Worm (Caenorhabditis elegans) whole organism, L3 larva: ENCODE measurements around the gene aakg-3.

ENCODE experiments used
- ama-1 ChIP-seq: fragments of 150-350 bp; optimal IDR thresholded peaks from 2 replicates; lab custom pipeline; 2018
- ceh-28 ChIP-seq: fragments of 150-350 bp; optimal IDR thresholded peaks from 2 replicates; lab custom pipeline; 2014; ENCODE audit warnings: missing biosample characterization, missing genetic modification reagents, missing genetic modification characterization
- fos-1 ChIP-seq: fragments of 150-350 bp; optimal IDR thresholded peaks from 2 replicates; lab custom pipeline; 2014; ENCODE audit warnings: missing biosample characterization, missing genetic modification characterization
- nhr-23 ChIP-seq: fragments of 150-350 bp; optimal IDR thresholded peaks from 2 replicates; lab custom pipeline; 2014; ENCODE audit warnings: missing biosample characterization, missing genetic modification reagents, missing genetic modification characterization
- nhr-237 ChIP-seq: fragments of 150-350 bp; optimal IDR thresholded peaks from 2 replicates; lab custom pipeline; 2014; ENCODE audit warnings: missing biosample characterization, missing genetic modification characterization
- nhr-25 ChIP-seq: sonication (generic microtip); optimal IDR thresholded peaks from 2 replicates; lab custom pipeline; 2017; ENCODE audit warnings: missing biosample characterization, missing genetic modification characterization
- nhr-28 ChIP-seq: fragments of 150-350 bp; optimal IDR thresholded peaks from 2 replicates; lab custom pipeline; 2014; ENCODE audit warnings: missing biosample characterization, missing genetic modification characterization
- nhr-77 ChIP-seq: fragments of 150-350 bp; optimal IDR thresholded peaks from 2 replicates; lab custom pipeline; 2014; ENCODE audit warnings: missing biosample characterization, missing genetic modification characterization
- unc-39 ChIP-seq: sonication (generic microtip); optimal IDR thresholded peaks from 4 replicates; lab custom pipeline; 2017; ENCODE audit warnings: missing biosample characterization, missing genetic modification characterization
- ztf-11 ChIP-seq: fragments of 150-350 bp; optimal IDR thresholded peaks from 2 replicates; lab custom pipeline; 2014; ENCODE audit warnings: missing biosample characterization, missing genetic modification characterization

DNA sequence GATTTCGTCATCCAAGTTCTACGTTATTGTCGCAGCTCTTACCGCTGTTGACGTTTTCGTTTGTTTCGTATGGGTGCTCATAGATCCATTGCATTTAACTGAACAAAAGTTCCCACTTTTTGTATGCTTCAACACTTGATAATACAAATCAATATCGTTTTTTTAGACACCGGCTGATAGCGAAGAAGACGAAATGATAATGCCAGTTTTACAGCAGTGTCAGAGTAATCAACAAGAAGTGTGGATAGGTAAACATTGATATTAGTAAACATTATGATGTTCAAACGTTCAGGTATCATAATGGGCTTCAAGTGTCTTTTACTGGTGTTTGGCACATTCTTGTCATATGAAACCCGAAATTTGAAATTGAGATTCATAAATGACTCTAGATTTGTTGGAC, 10.0 kb upstream of the aakg-3 start:
- no peak for TF ChIP-seq ceh-28 (tag; lab: Kevin White, UChicago)
- no peak for TF ChIP-seq nhr-77 (tag; lab: Kevin White, UChicago)
- TF ChIP-seq fos-1: no peak
- no peak for TF ChIP-seq unc-39 (tag; lab: Kevin White, UChicago)
- TF ChIP-seq nhr-25 (tag; lab: Kevin White, UChicago): no peak
- no peak for TF ChIP-seq ztf-11 (tag; lab: Kevin White, UChicago)
- TF ChIP-seq nhr-28 (tag; lab: Kevin White, UChicago): no peak
- no peak for TF ChIP-seq nhr-23 (tag; lab: Kevin White, UChicago)
- no peak for TF ChIP-seq nhr-237 (tag; lab: Kevin White, UChicago)
- no peak for TF ChIP-seq ama-1 (lab: Kevin White, UChicago)
